Worm (Caenorhabditis elegans) whole organism, L1 larva: ENCODE data around the gene clpf-1.

Experiments
- alr-1 ChIP-seq: fragments of 200-800 bp; sonication (Bioruptor generic); optimal IDR thresholded peaks from 2 replicates; lab custom pipeline; 2018; ENCODE audit warnings: borderline replicate concordance, mild to moderate bottlenecking, missing genetic modification characterization, missing compliant biosample characterization
- ceh-90 ChIP-seq: sonication (generic microtip); optimal IDR thresholded peaks from 2 replicates; lab custom pipeline; 2016; ENCODE audit warnings: missing genetic modification characterization, missing compliant biosample characterization
- lin-13 ChIP-seq: fragments of 150-350 bp; optimal IDR thresholded peaks from 2 replicates; lab custom pipeline; 2014; ENCODE audit warnings: missing biosample characterization, missing genetic modification reagents, missing genetic modification characterization
- lin-39 ChIP-seq: fragments of 150-350 bp; optimal IDR thresholded peaks from 2 replicates; lab custom pipeline; 2014; ENCODE audit warnings: missing biosample characterization, missing genetic modification reagents, missing genetic modification characterization
- nhr-76 ChIP-seq: sonication (generic microtip); optimal IDR thresholded peaks from 2 replicates; lab custom pipeline; 2017; ENCODE audit warnings: missing biosample characterization, missing genetic modification characterization
- nhr-77 ChIP-seq: fragments of 150-350 bp; optimal IDR thresholded peaks from 2 replicates; lab custom pipeline; 2014; ENCODE audit warnings: missing biosample characterization, missing genetic modification characterization
- nhr-90 ChIP-seq: sonication (generic microtip); optimal IDR thresholded peaks from 2 replicates; lab custom pipeline; 2016; ENCODE audit warnings: mild to moderate bottlenecking, missing genetic modification characterization, missing compliant biosample characterization; ENCODE audit not compliant: poor library complexity
- unc-130 ChIP-seq: fragments of 150-350 bp; optimal IDR thresholded peaks from 2 replicates; lab custom pipeline; 2017; ENCODE audit warnings: missing biosample characterization, missing genetic modification characterization, inconsistent platforms

DNA sequence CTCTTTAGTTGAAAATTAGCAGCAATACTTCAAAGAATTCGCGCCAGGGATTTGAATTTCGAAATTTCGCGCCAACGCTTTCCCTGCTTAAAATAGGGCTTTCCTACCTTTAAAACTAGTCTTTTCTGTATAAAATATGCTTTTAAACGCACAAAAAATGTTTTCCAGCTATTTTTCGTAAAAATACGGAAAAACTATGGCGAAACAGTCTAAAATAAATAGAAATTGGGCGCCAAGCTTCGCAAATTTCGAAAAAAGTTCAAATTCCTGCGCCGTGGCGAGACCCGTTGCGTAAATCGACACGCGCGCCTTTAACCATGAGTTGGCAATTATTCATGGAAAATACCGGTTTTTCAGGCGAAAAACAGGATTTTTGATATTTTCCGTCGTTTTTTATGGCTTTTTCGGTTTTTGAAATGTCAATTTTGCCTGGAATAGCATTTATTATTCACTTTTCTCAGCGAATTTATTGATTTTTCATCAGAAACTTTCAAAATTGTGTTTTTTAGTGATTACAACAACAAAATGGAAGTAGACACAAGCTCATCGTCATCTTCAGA, 6.9 kb downstream of the clpf-1 start, which contains the start of the genes npp-9 and F59A2.5:
- peak; percentile 29 for TF ChIP-seq nhr-77 (tag; lab: Kevin White, UChicago)
- peak; percentile 6 for TF ChIP-seq lin-39 (tag; lab: Kevin White, UChicago)
- no peak for TF ChIP-seq nhr-76 (tag; lab: Kevin White, UChicago)
- no peak for TF ChIP-seq ceh-90 (tag; lab: Kevin White, UChicago)
- no peak for TF ChIP-seq unc-130 (tag; lab: Kevin White, UChicago)
- TF ChIP-seq alr-1 (tag; lab: Kevin White, UChicago) = no peak
- TF ChIP-seq lin-13 = peak; percentile 31
- TF ChIP-seq nhr-90 (tag; lab: Kevin White, UChicago) = no peak
